Worm (Caenorhabditis elegans): ENCODE measurements around the gene mdf-2.

ce11 chrIV:2688716-2689307 lies 47.9 kb upstream of the mdf-2 start, which contains the start of gene egrh-3:
- TF ChIP-seq flt-1 (GFP tag; IDR thresholded peaks at IDR 0.05) = no peak
- TF ChIP-seq klf-2 (GFP tag; conservative IDR thresholded peaks at IDR 0.05) = no peak
- TF ChIP-seq tab-1 (GFP tag; IDR thresholded peaks at IDR 0.05) = no peak
- TF ChIP-seq ztf-23 (GFP tag; IDR thresholded peaks at IDR 0.05) = no peak
- TF ChIP-seq cog-1 (tag; optimal IDR thresholded peaks at IDR 0.05) = no peak
- TF ChIP-seq T22C8.4 (GFP tag; IDR thresholded peaks at IDR 0.05) = no peak
